Fruit fly (Drosophila melanogaster): ENCODE results near the gene CG13041.

dm6 chr3L:16303982-16304381, 15.3 kb downstream of the CG13041 start, which contains the start of gene CG43249:
- TF ChIP-seq ttk (optimal IDR thresholded peaks at IDR 0.05) = no peak
- no peak for TF ChIP-seq psq (optimal IDR thresholded peaks at IDR 0.05)
- TF ChIP-seq h (optimal IDR thresholded peaks at IDR 0.05) = no peak
- no peak for TF ChIP-seq insv (optimal IDR thresholded peaks at IDR 0.05)

All from Kc167 (cell line).